Fruit fly (Drosophila melanogaster): Measurements from ENCODE around the gene rdx.

The rdx gene

dm6 chr3R:14007550-14007949, 24.3 kb downstream of the rdx start (continued):
- TF ChIP-seq CG8765 (GFP tag; IDR thresholded peaks at IDR 0.05), result no peak
- no peak for TF ChIP-seq repo (GFP tag; optimal IDR thresholded peaks at IDR 0.05)
- no peak for TF ChIP-seq Poxn (GFP tag; IDR thresholded peaks at IDR 0.05)
- no peak for TF ChIP-seq CG3847 (GFP tag; IDR thresholded peaks at IDR 0.05)
- TF ChIP-seq CG31224 (GFP tag; IDR thresholded peaks at IDR 0.05), result no peak
- no peak for TF ChIP-seq gce (GFP tag; IDR thresholded peaks at IDR 0.05)
- TF ChIP-seq Pdp1 (GFP tag; optimal IDR thresholded peaks at IDR 0.05), result no peak
- TF ChIP-seq Spps (tag; optimal IDR thresholded peaks at IDR 0.05), result peak; percentile 18
- TF ChIP-seq lab (GFP tag; optimal IDR thresholded peaks at IDR 0.05), result peak; percentile 28
- TF ChIP-seq Oli (tag; optimal IDR thresholded peaks at IDR 0.05), result peak; percentile 5
- no peak for TF ChIP-seq nerfin-2 (GFP tag; IDR thresholded peaks at IDR 0.05; ENCODE audit: partially characterized antibody)
- no peak for TF ChIP-seq fd3F (GFP tag; optimal IDR thresholded peaks at IDR 0.05)
- TF ChIP-seq crol (GFP tag; IDR thresholded peaks at IDR 0.05), result 0 out of 2 replicates have a peak, but pooled peaks have one; percentile 7
- peak; percentile 44 for TF ChIP-seq BtbVII (GFP tag; optimal IDR thresholded peaks at IDR 0.05)
- no peak for TF ChIP-seq CG9817 (tag; optimal IDR thresholded peaks at IDR 0.05)
- no peak for TF ChIP-seq CG17912 (GFP tag; optimal IDR thresholded peaks at IDR 0.05)
- no peak for TF ChIP-seq Dip3 (GFP tag; optimal IDR thresholded peaks at IDR 0.05)
- TF ChIP-seq CG10543 (GFP tag; optimal IDR thresholded peaks at IDR 0.05), result no peak
- TF ChIP-seq pan (optimal IDR thresholded peaks at IDR 0.05), result no peak
- no peak for TF ChIP-seq pan (GFP tag; optimal IDR thresholded peaks at IDR 0.05 in 1 of 2, IDR thresholded peaks at IDR 0.05 in 1 of 2)
- TF ChIP-seq Usf (GFP tag; optimal IDR thresholded peaks at IDR 0.05), result no peak
- no peak for TF ChIP-seq Stat92E (GFP tag; optimal IDR thresholded peaks at IDR 0.05)
- no peak for TF ChIP-seq CG6765 (GFP tag; optimal IDR thresholded peaks at IDR 0.05)
- peak; percentile 20 for TF ChIP-seq gcm (GFP tag; optimal IDR thresholded peaks at IDR 0.05)
- no peak for TF ChIP-seq CG2116 (GFP tag; optimal IDR thresholded peaks at IDR 0.05)
- no peak for TF ChIP-seq oc (tag; optimal IDR thresholded peaks at IDR 0.05)
- TF ChIP-seq PHDP (tag; optimal IDR thresholded peaks at IDR 0.05), result no peak
- no peak for TF ChIP-seq sug (tag; optimal IDR thresholded peaks at IDR 0.05)
- no peak for TF ChIP-seq zen (tag; optimal IDR thresholded peaks at IDR 0.05)
- TF ChIP-seq CG12104 (GFP tag; optimal IDR thresholded peaks at IDR 0.05), result no peak
- TF ChIP-seq grau (tag; optimal IDR thresholded peaks at IDR 0.05), result no peak
- TF ChIP-seq CG1792 (GFP tag; optimal IDR thresholded peaks at IDR 0.05), result no peak
- peak; percentile 60 for TF ChIP-seq CG9727 (GFP tag; optimal IDR thresholded peaks at IDR 0.05)
- peak; percentile 3 for TF ChIP-seq CG7839 (tag; optimal IDR thresholded peaks at IDR 0.05)
- no peak for TF ChIP-seq slp2 (GFP tag; optimal IDR thresholded peaks at IDR 0.05)
- TF ChIP-seq cad (GFP tag; optimal IDR thresholded peaks at IDR 0.05), result no peak
- no peak for TF ChIP-seq CG3281 (GFP tag; optimal IDR thresholded peaks at IDR 0.05)
- no peak for TF ChIP-seq CG13775 (GFP tag; optimal IDR thresholded peaks at IDR 0.05)
- no peak for TF ChIP-seq CG16813 (GFP tag; IDR thresholded peaks at IDR 0.05; ENCODE audit: partially characterized antibody)
- TF ChIP-seq CG8388 (GFP tag; optimal IDR thresholded peaks at IDR 0.05), result peak; percentile 9
- no peak for TF ChIP-seq CG11085 (GFP tag; IDR thresholded peaks at IDR 0.05)
- TF ChIP-seq emc (GFP tag; optimal IDR thresholded peaks at IDR 0.05), result no peak
- no peak for TF ChIP-seq sisA (GFP tag; IDR thresholded peaks at IDR 0.05)
- TF ChIP-seq CG10147 (GFP tag; optimal IDR thresholded peaks at IDR 0.05), result no peak
- peak; percentile 3 for TF ChIP-seq Meics (GFP tag; optimal IDR thresholded peaks at IDR 0.05)
- no peak for TF ChIP-seq gsb (GFP tag; IDR thresholded peaks at IDR 0.05)
- no peak for TF ChIP-seq hkb (optimal IDR thresholded peaks at IDR 0.05)
- TF ChIP-seq hkb (GFP tag; IDR thresholded peaks at IDR 0.05), result peak; percentile 41
- peak; percentile 20 for TF ChIP-seq CG1233 (GFP tag; optimal IDR thresholded peaks at IDR 0.05)
- TF ChIP-seq CG11560 (tag; IDR thresholded peaks at IDR 0.05), result no peak
- TF ChIP-seq NC2β (GFP tag; optimal IDR thresholded peaks at IDR 0.05), result no peak
- TF ChIP-seq CG32767 (GFP tag; IDR thresholded peaks at IDR 0.05), result 0 out of 2 replicates have a peak, but pooled peaks have one; percentile 27

All from whole organism, embryonic.